Worm (Caenorhabditis elegans): ENCODE measurements around the gene Y40H7A.4.

ce11 chrIV:15147104-15147503 lies 28.2 kb downstream of the Y40H7A.4 start, which contains the start of gene str-78:
- TF ChIP-seq ets-7 (tag; optimal IDR thresholded peaks at IDR 0.05) (no peak), ama-1 (optimal IDR thresholded peaks at IDR 0.05) (no peak), ceh-36 (tag; optimal IDR thresholded peaks at IDR 0.05) (no peak)

Data from whole organism, early embryonic.